Fruit fly (Drosophila melanogaster): ENCODE results near the gene Idgf1.
A peak's percentile ranks its signal among the peaks of the same experiment; 100 is the strongest.

The Idgf1 gene

DNA sequence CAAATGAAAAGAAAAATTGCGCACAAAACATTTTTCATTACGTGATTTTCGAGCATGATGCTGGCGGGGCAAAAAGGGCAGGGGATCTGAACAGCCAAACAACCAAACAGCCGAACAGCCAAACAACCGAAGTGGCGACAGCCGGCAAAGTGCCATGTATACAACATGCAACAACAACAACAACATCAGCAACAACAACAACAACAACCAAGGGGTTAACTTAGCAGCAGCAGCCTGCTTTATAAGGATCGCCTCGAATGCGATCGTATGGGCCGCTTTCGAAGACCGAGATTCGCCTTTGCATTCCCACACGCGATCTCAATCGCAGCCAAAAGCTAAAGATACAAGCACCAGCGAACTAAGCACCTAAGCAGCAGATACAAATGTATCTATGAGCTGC, 18.6 kb downstream of the Idgf1 start:
- no peak for TF ChIP-seq noc (tag; optimal IDR thresholded peaks at IDR 0.05)

DNA sequence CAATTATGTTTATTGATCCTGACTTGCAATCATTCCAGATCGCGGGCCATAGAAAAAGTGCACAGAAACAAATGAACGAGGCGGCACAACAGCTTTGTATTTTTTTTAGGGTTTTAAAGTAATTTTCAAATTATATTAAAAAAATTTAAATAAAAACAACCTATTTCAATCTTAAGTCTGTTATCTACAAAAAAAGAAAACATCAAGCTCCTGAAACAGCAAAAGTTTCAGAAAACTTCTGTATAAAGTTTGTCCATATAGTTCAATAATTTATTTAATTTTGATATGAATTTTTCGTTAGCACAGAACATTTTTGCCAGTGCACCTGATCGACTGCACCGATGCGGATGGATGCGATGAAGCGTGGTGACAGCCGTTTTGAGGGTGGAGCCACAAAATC, 24.7 kb downstream of the Idgf1 start:
- TF ChIP-seq noc (tag; optimal IDR thresholded peaks at IDR 0.05) = no peak

DNA sequence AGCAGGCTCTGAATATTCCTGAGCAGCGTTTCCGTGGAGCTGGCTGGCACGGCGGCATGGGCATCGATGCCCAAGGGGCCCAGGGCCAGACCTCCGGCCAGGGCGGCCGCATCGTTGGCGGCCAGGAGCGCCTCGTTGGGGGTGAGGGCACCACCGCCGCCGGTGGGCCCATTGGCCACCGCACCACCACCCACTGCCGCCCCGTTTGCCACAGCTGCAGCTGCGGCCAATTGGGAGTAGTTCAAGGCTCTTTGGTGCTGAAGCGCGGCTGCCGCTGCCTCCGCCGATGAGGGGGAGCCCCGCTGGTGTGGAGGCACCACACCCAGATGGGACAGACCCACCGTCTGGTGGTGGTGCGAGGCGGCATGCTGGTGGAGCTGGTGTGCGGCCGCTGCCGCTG, 27.1 kb downstream of the Idgf1 start:
- TF ChIP-seq noc (tag; optimal IDR thresholded peaks at IDR 0.05) = no peak

DNA sequence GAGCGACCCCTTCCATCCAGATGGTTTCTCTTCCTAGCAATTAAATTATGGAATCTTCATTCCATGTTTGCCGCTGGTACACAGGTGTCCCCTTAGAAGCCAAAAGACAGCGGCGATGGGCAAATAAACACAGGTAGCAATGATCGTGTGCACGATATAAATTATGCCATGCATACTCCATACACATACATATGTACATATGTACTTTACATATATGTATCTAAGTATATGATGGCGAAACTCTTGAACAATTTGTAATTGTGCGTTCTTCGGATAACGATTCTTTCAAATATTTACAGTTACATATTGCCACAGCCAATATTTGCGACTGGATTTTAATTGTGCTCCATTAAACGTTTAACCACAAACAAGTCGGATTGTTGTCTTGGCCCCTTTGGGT, 31.4 kb downstream of the Idgf1 start:
- no peak for TF ChIP-seq noc (tag; optimal IDR thresholded peaks at IDR 0.05)

DNA sequence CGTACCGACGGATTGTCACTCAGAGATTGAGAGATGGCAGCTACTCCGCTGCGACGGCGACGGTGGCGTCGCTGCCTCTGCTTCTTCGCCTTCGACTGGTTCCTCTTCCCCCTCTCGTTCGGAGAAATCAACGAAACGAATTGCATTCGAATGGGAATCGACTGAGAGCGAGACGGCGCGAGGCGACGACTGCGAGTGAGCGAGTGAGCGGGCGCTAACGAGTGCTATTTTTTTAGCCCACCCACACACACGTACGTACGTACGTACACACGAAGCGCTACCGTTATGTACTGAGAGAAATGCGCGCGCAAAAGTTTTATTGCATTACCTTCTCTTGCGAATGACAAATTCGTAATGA, 40.5 kb downstream of the Idgf1 start, which contains the start of gene dac:
TSS of gene dac (minus strand) at position 356 of the 358 bp plus-strand sequence.
- no peak for TF ChIP-seq noc (tag; optimal IDR thresholded peaks at IDR 0.05)

DNA sequence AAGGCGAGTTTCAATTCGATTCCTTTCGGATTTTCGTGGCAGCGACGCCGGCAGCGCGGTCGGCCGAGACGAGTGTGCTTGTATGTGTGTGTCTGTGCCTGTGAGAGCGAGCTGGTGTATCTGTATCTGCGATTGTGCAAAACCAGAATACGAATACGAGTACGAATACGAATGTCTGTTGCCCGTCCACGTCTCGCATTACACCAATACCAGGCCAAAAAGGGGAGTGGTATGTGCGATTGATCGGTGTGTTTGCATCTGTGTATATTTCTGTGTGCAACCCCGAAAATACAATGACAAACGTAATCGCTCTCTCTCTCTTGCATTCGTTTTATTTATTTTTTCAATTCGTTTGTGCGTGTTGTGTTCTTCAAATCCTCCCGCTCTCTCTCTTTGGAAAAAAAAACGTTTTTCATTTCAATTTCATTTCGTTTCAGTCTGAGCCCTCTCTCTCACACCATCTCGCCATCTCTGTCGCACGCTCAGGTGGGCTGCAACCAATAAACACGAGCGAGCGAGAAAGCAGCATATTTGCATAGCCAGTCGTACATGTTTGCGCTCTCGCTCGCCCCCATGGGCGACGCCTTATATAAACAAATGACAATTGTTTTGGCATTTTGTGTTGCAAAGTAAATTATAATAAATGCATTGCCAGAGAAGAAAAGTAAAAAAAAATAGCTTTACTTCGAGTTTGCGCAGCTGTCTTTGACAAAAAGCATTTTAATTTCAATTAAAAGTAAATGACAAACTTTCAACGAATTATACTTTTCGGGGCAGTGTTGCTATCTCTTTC, 41.1 kb downstream of the Idgf1 start:
- no peak for TF ChIP-seq noc (tag; optimal IDR thresholded peaks at IDR 0.05)

DNA sequence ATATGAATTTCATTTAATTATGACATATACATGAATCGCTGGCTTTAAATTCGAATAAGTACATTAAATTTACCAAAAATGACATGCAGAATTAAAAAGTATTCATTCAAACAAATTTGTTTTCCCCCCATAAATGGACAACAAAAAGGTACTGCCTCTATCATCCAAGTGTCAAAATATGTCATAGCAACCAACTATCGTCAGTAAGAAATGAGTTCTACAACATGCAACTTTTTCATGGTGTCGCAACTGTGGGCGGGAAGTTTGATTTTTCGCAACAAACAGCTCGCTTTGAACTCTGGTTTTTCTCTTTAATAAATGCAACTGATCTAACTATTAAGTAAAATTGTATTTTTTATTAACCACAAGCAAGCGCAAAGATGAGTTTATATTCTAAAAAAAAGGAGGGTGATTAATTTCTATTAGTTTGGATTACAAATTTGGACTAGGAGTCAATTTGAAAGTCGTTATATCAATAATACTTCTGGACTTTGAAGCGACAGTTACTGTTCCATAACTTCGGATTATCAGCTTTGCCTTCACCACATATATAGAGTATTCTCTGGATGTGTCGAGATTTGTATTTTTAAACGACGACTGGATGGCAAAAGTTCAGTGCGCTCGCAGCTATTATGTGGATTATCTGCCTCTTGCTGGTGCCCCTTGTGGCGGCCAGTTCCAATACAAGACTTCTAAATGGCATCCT, 42.6 kb downstream of the Idgf1 start, which contains the start of gene Nepl8:
TSS of gene Nepl8 (plus strand) at position 578 of the 706 bp plus-strand sequence.
- TF ChIP-seq noc (tag; optimal IDR thresholded peaks at IDR 0.05) = no peak

DNA sequence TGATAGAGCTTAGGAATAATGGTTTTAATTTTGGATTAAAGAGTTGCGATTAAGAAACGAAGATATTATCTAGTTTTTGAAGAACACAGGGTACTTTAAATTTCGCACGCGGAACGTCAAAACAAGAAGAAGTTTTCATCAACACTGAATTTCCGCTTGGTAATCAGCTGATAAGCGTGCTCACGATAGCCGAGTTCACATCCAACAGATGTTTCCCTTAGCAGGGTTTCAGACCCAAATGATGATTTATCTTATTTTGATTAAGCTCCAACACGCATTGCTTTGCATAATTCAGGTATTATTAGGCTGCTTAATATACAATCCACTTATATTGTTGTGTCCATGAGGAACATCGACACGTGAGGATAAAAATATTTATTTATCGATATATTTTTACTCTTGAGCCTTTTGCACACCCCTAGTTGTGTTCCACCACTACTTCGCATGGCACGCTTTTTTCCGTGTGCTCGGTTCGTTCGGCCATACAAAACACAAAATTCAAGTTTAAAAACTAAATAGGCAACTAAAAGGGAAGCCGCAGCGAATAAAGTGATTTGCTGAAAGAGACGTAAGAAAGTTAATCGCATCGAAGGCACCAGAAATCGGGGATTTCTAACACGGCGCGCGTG, 46.2 kb downstream of the Idgf1 start, which contains the start of gene Tpr2:
TSS of gene Tpr2 (plus strand) at position 418 of the 629 bp plus-strand sequence.
- TF ChIP-seq noc (tag; optimal IDR thresholded peaks at IDR 0.05) = peak; percentile 9

DNA sequence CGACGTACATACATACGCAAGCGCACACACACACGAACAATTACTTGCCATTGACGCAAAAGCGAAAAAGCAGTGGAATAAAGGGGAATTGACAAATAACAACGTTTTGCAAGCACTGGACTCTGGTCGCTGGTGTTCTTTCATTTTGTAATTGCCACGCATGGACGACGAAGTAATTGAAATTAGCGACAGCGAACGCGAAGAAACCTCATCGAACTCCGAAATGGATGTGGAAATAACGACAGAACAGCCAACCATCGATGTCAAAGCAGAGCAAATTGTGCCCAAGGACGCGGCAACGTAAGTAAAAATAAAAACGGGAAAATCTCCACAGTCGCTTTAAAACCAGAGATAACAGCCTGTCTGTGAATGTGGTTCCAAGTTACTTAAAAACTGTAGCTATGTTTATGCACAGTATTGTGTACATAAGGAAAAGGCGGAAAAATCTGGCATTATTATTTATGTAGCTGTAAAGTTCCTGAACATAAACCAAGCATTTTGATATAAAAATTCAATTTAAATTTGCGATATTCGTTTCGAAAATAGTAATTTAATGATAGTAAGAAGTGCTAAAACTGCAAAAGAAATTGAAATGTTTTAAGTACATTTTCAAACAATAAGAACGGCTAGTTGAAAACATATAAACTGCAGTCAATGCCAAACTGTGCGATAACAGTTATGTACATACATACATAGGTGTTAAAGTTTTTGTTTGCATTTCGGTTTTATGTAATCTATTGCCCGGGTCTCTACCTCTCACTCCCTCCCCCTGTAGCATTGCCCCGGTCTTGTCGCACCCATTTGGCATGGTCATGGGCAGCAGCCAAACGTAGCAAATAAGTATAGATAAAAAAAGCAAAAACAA, 46.9 kb downstream of the Idgf1 start:
- TF ChIP-seq noc (tag; optimal IDR thresholded peaks at IDR 0.05) = no peak

DNA sequence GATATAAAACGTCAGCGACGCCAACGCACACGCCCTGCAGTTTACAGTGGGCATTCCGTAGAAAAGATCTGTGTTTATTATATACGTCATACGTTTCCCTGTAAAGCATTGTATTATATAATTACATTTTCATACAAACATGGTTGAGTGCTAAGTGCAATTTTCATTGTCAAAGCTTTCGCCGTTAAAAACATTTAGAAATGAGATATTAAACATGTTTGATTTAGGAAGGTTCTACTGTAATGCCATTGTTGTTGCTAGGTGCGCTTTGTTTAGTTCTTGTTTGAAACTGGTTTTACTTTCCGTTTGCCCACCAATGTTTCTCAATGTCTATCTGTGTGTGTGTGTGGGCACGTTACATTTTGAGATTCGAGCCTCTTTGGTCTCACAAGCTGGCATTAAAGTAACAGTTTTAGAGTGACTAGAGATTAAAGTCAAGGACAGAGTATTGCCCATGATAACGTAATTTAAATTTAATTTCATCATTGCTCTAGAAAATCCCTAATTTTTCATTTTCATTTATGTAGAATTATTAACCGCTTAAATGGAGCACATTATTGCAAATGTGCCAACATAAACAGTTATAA, 47.6 kb downstream of the Idgf1 start:
- peak; percentile 76 for TF ChIP-seq noc (tag; optimal IDR thresholded peaks at IDR 0.05)

DNA sequence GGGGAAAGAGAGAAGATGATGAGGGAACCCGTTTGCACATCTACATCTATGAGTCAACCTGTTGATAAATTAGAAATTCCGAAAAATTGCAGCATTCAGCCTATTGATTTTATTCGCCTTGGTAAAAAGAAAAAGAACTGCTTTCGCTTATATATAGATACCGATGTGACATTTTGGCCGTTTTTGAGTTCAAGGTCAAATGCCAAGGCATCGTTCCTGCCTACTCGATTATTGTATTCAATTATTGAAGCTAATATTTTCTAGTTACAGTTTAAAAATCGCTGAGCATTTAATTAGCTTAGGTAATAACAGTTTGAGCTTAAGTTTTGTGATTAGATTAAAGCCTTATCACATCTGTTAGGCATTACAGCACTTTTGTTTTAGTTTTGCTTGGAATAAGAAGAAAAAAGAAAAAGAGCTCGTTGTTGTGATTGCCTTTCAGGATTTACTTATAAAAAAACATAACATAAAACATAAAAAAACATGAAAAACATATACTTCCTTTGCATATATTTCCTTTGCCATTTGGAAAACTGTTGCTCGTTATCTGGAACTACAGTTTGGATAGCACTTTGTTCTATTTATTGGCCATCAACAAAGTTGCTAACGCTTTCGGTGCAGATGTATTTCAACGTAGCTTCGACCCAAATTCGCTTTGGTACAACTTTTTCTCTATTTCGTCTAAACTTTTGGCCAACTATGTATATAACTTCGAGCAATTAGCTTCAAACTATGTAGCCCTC, 49.1 kb downstream of the Idgf1 start:
- TF ChIP-seq noc (tag; optimal IDR thresholded peaks at IDR 0.05) = no peak

DNA sequence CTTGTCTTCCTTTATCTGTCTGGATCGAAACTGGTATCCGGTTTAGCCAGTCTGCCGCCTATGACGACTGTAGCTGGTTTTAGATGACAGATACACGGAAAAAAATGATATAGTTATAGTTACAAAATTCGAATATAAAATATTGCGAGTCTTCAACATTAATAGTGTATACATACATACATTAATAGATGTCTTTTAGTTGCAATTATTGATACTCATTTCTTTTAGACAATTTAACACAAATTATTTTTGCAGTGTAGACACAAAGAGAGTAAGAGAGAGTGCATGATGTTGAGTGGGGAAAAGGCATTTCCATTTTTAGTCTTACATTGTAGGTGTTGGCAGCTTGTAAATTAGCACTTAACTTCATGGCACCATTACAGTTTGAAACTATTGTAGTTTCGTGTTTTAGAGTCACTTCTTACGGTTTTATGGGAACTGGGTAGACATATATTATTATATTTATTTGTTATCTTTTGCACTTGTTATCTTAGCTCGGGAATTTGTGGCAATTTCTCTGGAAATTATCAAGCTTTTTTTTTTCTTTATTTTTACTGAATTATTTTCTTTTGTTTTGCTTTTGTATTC, 50.2 kb downstream of the Idgf1 start:
- peak; percentile 87 for TF ChIP-seq noc (tag; optimal IDR thresholded peaks at IDR 0.05)

All from whole organism, larva.